Fruit fly (Drosophila melanogaster): ENCODE measurements around the gene CanA-14F.

The CanA-14F gene

DNA sequence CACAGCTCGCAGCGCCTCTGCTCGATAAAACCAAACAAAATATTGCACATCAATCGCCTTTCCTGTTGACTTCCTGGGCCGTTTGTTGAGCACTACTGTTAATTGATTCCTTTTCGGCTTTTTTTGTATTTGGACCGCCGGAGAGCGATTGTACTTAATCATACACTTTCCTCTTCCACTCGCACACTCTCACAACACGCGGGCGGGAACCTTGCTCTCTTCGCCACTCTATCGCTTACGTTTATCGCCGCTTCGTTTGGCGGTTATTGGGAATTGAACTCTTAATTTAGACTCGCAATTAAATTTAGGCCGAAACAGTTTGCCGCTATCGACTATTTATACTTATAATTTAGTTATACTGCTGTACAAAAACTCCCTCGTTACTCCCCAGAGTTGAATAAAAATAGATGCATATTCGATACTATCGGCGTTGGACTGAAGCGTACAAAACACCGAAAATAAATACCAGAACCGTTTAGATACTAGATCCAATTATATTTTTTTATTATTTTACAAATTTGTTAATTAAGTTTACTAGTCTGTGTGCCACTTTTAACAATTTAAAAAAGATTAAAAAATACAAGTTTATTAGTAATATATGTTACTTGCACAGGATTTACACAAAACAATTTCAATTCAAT, 33.3 kb downstream of the CanA-14F start, which contains the start of gene Arp2 (continued):
- no peak for TF ChIP-seq lola (GFP tag; optimal IDR thresholded peaks at IDR 0.05)
- TF ChIP-seq CG15601 (tag; optimal IDR thresholded peaks at IDR 0.05), result no peak
- TF ChIP-seq lmd (GFP tag; IDR thresholded peaks at IDR 0.05), result no peak

DNA sequence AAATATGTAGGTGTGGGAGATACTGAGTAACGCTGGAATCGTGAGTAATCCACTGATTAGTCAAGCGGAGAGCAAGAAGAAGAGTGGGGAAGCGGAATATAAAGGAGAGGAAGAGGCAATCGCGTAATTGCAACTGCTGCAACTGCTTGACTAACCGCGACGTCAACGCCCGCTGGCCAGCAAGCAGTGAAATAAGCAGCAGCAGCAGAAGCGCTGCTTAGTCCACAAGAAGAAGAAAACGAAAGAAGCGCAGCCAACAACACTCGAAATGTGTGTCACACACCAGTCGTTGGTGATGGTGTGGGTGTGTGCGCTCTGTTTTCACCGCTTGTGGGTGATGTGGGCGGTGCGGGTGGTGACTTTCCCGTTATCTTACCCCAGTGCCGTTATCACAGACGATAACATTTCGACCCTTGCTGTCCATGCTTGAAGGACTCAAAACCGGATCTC, 34.0 kb downstream of the CanA-14F start:
- no peak for TF ChIP-seq ems (GFP tag; optimal IDR thresholded peaks at IDR 0.05)
- TF ChIP-seq lbe (GFP tag; optimal IDR thresholded peaks at IDR 0.05), result no peak
- TF ChIP-seq CG11085 (GFP tag; IDR thresholded peaks at IDR 0.05), result no peak
- TF ChIP-seq kay (GFP tag; optimal IDR thresholded peaks at IDR 0.05), result peak; percentile 88
- peak; percentile 90; the same call in 2 of the 4 replicates for TF ChIP-seq chinmo (GFP tag; IDR thresholded peaks at IDR 0.05; ENCODE audit: partially characterized antibody)
- TF ChIP-seq CG6765 (GFP tag; optimal IDR thresholded peaks at IDR 0.05), result no peak
- no peak for TF ChIP-seq ERR (GFP tag; optimal IDR thresholded peaks at IDR 0.05)
- no peak for TF ChIP-seq CG33557 (GFP tag; optimal IDR thresholded peaks at IDR 0.05)
- peak; percentile 77 for TF ChIP-seq cg (GFP tag; optimal IDR thresholded peaks at IDR 0.05)
- TF ChIP-seq Lpt (GFP tag; optimal IDR thresholded peaks at IDR 0.05), result peak; percentile 9
- peak; percentile 28 for TF ChIP-seq D (optimal IDR thresholded peaks at IDR 0.05)
- TF ChIP-seq D (GFP tag; optimal IDR thresholded peaks at IDR 0.05), result no peak
- peak; percentile 26 for TF ChIP-seq sug (tag; optimal IDR thresholded peaks at IDR 0.05)
- TF ChIP-seq CG42726 (GFP tag; IDR thresholded peaks at IDR 0.05; ENCODE audit: partially characterized antibody), result 0 out of 2 replicates have a peak, but pooled peaks have one; percentile 43
- TF ChIP-seq pros (GFP tag; optimal IDR thresholded peaks at IDR 0.05), result peak; percentile 93
- peak; percentile 36; the same call in 2 of the 3 replicates for TF ChIP-seq ci (GFP tag; IDR thresholded peaks at IDR 0.05)
- TF ChIP-seq tx (GFP tag; optimal IDR thresholded peaks at IDR 0.05), result no peak
- peak; percentile 53; the same call in 2 of the 3 replicates for TF ChIP-seq knrl (GFP tag; IDR thresholded peaks at IDR 0.05; ENCODE audit: partially characterized antibody)
- no peak for TF ChIP-seq cato (GFP tag; optimal IDR thresholded peaks at IDR 0.05; ENCODE audit: borderline replicate concordance)
- peak; percentile 54 for TF ChIP-seq Myb (GFP tag; optimal IDR thresholded peaks at IDR 0.05)
- TF ChIP-seq Sry-δ (GFP tag; optimal IDR thresholded peaks at IDR 0.05), result peak; percentile 23
- 0 out of 3 replicates have a peak, but pooled peaks have one; percentile 7 for TF ChIP-seq z (GFP tag; IDR thresholded peaks at IDR 0.05)
- TF ChIP-seq CG2199 (GFP tag; IDR thresholded peaks at IDR 0.05), result peak; percentile 49; the same call in 1 of the 3 replicates
- peak; percentile 69 for TF ChIP-seq CG34376 (GFP tag; optimal IDR thresholded peaks at IDR 0.05)
- TF ChIP-seq HLH4C (GFP tag; IDR thresholded peaks at IDR 0.05; ENCODE audit: partially characterized antibody), result 0 out of 3 replicates have a peak, but pooled peaks have one; percentile 30
- TF ChIP-seq GATAe (GFP tag; conservative IDR thresholded peaks at IDR 0.05), result peak; percentile 63
- no peak for TF ChIP-seq Scr (GFP tag; IDR thresholded peaks at IDR 0.05; ENCODE audit: partially characterized antibody)
- TF ChIP-seq sd (tag; optimal IDR thresholded peaks at IDR 0.05), result peak; percentile 24
- TF ChIP-seq Adf1 (GFP tag; IDR thresholded peaks at IDR 0.05), result peak; percentile 56; the same call in 1 of the 2 replicates
- no peak for TF ChIP-seq MTF-1 (GFP tag; optimal IDR thresholded peaks at IDR 0.05; ENCODE audit: borderline replicate concordance)
- peak; percentile 75 for TF ChIP-seq psq (GFP tag; optimal IDR thresholded peaks at IDR 0.05)
- TF ChIP-seq CG12155 (GFP tag; optimal IDR thresholded peaks at IDR 0.05), result no peak
- peak; percentile 24 for TF ChIP-seq Ets97D (GFP tag; optimal IDR thresholded peaks at IDR 0.05)
- no peak for TF ChIP-seq vnd (GFP tag; IDR thresholded peaks at IDR 0.05; ENCODE audit: partially characterized antibody)
- peak; percentile 90 for TF ChIP-seq crol (GFP tag; IDR thresholded peaks at IDR 0.05)
- peak; percentile 46 for TF ChIP-seq HmgD (GFP tag; optimal IDR thresholded peaks at IDR 0.05)
- TF ChIP-seq stwl (tag; optimal IDR thresholded peaks at IDR 0.05), result peak; percentile 48
- no peak; the same call in 1 of the 2 replicates for TF ChIP-seq ato (GFP tag; IDR thresholded peaks at IDR 0.05; ENCODE audit: partially characterized antibody)
- peak in 1 of 2 experiments; percentile 85 for TF ChIP-seq Pdp1 (GFP tag; optimal IDR thresholded peaks at IDR 0.05)
- TF ChIP-seq BEAF-32 (GFP tag; optimal IDR thresholded peaks at IDR 0.05), result no peak
- TF ChIP-seq CG14860 (GFP tag; IDR thresholded peaks at IDR 0.05; ENCODE audit: partially characterized antibody), result 0 out of 3 replicates have a peak, but pooled peaks have one; percentile 43
- no peak for TF ChIP-seq CG1792 (GFP tag; optimal IDR thresholded peaks at IDR 0.05)
- TF ChIP-seq CG1602 (GFP tag; optimal IDR thresholded peaks at IDR 0.05), result no peak
- TF ChIP-seq CG8478 (optimal IDR thresholded peaks at IDR 0.05), result peak; percentile 84
